Worm (Caenorhabditis elegans) whole organism, young adult: Measurements from ENCODE around the gene let-721.
A peak's percentile ranks its signal among the peaks of the same experiment; 100 is the strongest.

Source experiments
- B0019.2 ChIP-seq: fragments of 200-800 bp; sonication (Bioruptor generic); conservative IDR thresholded peaks from 2 replicates; pipeline ENCODE4 v1.3.6; 2022; ENCODE audit warnings: missing genetic modification reagents, missing genetic modification characterization, missing compliant biosample characterization
- B0261.1 ChIP-seq: sonication (generic microtip); optimal IDR thresholded peaks from 2 replicates; lab custom pipeline; 2016; ENCODE audit warnings: mild to moderate bottlenecking, missing genetic modification characterization, moderate library complexity, missing compliant biosample characterization
- B0336.3 ChIP-seq: fragments of 200-800 bp; sonication (Bioruptor generic); IDR thresholded peaks from 2 replicates; pipeline ENCODE4 v1.3.6; 2022; ENCODE audit warnings: missing genetic modification characterization, missing compliant biosample characterization
- C17E4.6 ChIP-seq: fragments of 200-800 bp; sonication (Bioruptor generic); IDR thresholded peaks from 2 replicates; pipeline ENCODE4 v1.3.6; 2022; ENCODE audit warnings: missing genetic modification reagents, missing genetic modification characterization, missing compliant biosample characterization
- F22D6.2 ChIP-seq: sonication (generic microtip); optimal IDR thresholded peaks from 2 replicates; lab custom pipeline; 2016; ENCODE audit warnings: mild to moderate bottlenecking, missing genetic modification characterization, missing compliant biosample characterization
- F39B2.1 ChIP-seq: fragments of 200-800 bp; sonication (Bioruptor generic); IDR thresholded peaks from 2 replicates; pipeline ENCODE4 v1.3.6; 2022; ENCODE audit warnings: missing genetic modification reagents, missing genetic modification characterization, missing compliant biosample characterization
- F49E8.2 ChIP-seq: sonication (generic microtip); optimal IDR thresholded peaks from 3 replicates; lab custom pipeline; 2017; ENCODE audit warnings: missing genetic modification characterization, mild to moderate bottlenecking, missing compliant biosample characterization, antibody characterized with exemption, moderate library complexity; ENCODE audit not compliant: insufficient read depth
- T26A5.8 ChIP-seq: sonication (generic microtip); optimal IDR thresholded peaks from 2 replicates; lab custom pipeline; 2016; ENCODE audit warnings: missing genetic modification characterization, missing compliant biosample characterization
- Y53F4B.3 ChIP-seq: fragments of 200-800 bp; sonication (Bioruptor generic); IDR thresholded peaks from 2 replicates; pipeline ENCODE4 v1.3.6; 2022; ENCODE audit warnings: missing genetic modification reagents, missing genetic modification characterization, missing compliant biosample characterization
- Y67H2A.10 ChIP-seq: fragments of 200-800 bp; sonication (Bioruptor generic); conservative IDR thresholded peaks from 2 replicates; pipeline ENCODE4 v1.3.6; 2022; ENCODE audit warnings: missing genetic modification reagents, missing genetic modification characterization, missing compliant biosample characterization
- ZK185.1 ChIP-seq: sonication (generic microtip); optimal IDR thresholded peaks from 2 replicates; lab custom pipeline; 2016; ENCODE audit warnings: mild to moderate bottlenecking, missing genetic modification characterization, missing compliant biosample characterization; ENCODE audit not compliant: poor library complexity, severe bottlenecking
- akir-1 ChIP-seq: fragments of 200-800 bp; sonication (Bioruptor generic); optimal IDR thresholded peaks from 2 replicates; lab custom pipeline; 2018; ENCODE audit warnings: mild to moderate bottlenecking, missing genetic modification characterization, moderate library complexity, missing compliant biosample characterization
- ama-1 ChIP-seq, 3 experiments: fragments of 150-350 bp in 1 of 3; sonication (generic microtip) in 2 of 3; optimal IDR thresholded peaks; 2 replicates each; lab custom pipeline; 2014 to 2018; ENCODE audit warnings: missing biosample characterization in 2 of 3, missing genetic modification characterization in 2 of 3, missing genetic modification reagents in 2 of 3
- aptf-3 ChIP-seq: fragments of 200-800 bp; sonication (Bioruptor generic); IDR thresholded peaks from 2 replicates; pipeline ENCODE4 v1.3.6; 2022; ENCODE audit warnings: missing genetic modification characterization, missing compliant biosample characterization
- athp-1 ChIP-seq: sonication (generic microtip); optimal IDR thresholded peaks from 2 replicates; lab custom pipeline; 2017; ENCODE audit warnings: mild to moderate bottlenecking, missing genetic modification characterization, missing compliant biosample characterization
- ccch-3 ChIP-seq: fragments of 200-800 bp; sonication (Bioruptor generic); optimal IDR thresholded peaks from 2 replicates; lab custom pipeline; 2018; ENCODE audit warnings: mild to moderate bottlenecking, missing genetic modification characterization, missing compliant biosample characterization
- cebp-2 ChIP-seq: fragments of 200-800 bp; sonication (Bioruptor generic); IDR thresholded peaks from 2 replicates; pipeline ENCODE4 v1.3.6; 2022; ENCODE audit warnings: missing genetic modification characterization, missing compliant biosample characterization
- ceh-27 ChIP-seq: fragments of 200-800 bp; sonication (Bioruptor generic); optimal IDR thresholded peaks from 2 replicates; lab custom pipeline; 2018; ENCODE audit warnings: mild to moderate bottlenecking, missing genetic modification characterization, moderate library complexity, missing compliant biosample characterization
- chd-7 ChIP-seq: sonication (generic microtip); optimal IDR thresholded peaks from 2 replicates; lab custom pipeline; 2016; ENCODE audit warnings: mild to moderate bottlenecking, missing genetic modification characterization, moderate library complexity, missing compliant biosample characterization
- dox-1 ChIP-seq: fragments of 200-800 bp; sonication (Bioruptor generic); IDR thresholded peaks from 2 replicates; pipeline ENCODE4 v1.3.6; 2022; ENCODE audit warnings: missing genetic modification reagents, missing genetic modification characterization, missing compliant biosample characterization
- egl-18 ChIP-seq: fragments of 200-800 bp; sonication (Bioruptor generic); IDR thresholded peaks from 2 replicates; pipeline ENCODE4 v1.3.6; 2022; ENCODE audit warnings: missing genetic modification reagents, missing genetic modification characterization, missing compliant biosample characterization
- egl-44 ChIP-seq: fragments of 200-800 bp; sonication (Bioruptor generic); IDR thresholded peaks from 2 replicates; pipeline ENCODE4 v1.3.6; 2022; ENCODE audit warnings: missing genetic modification reagents, missing genetic modification characterization, missing compliant biosample characterization
- egrh-3 ChIP-seq: fragments of 200-800 bp; sonication (Bioruptor generic); IDR thresholded peaks from 2 replicates; pipeline ENCODE4 v1.3.6; 2022; ENCODE audit warnings: missing genetic modification reagents, missing genetic modification characterization, missing compliant biosample characterization
- ekl-4 ChIP-seq: fragments of 200-800 bp; sonication (Bioruptor generic); IDR thresholded peaks from 2 replicates; pipeline ENCODE4 v1.3.6; 2022; ENCODE audit warnings: missing genetic modification reagents, missing genetic modification characterization, missing compliant biosample characterization
- ets-4 ChIP-seq: fragments of 200-800 bp; sonication (Bioruptor generic); optimal IDR thresholded peaks from 2 replicates; lab custom pipeline; 2018; ENCODE audit warnings: mild to moderate bottlenecking, missing genetic modification characterization, missing compliant biosample characterization
- hlh-12 ChIP-seq: sonication (generic microtip); optimal IDR thresholded peaks from 2 replicates; lab custom pipeline; 2016; ENCODE audit warnings: missing genetic modification characterization, missing compliant biosample characterization
- hmg-1.2 ChIP-seq: fragments of 200-800 bp; sonication (Bioruptor generic); IDR thresholded peaks from 2 replicates; pipeline ENCODE4 v1.3.6; 2022; ENCODE audit warnings: missing genetic modification reagents, missing genetic modification characterization, missing compliant biosample characterization
- hmg-20 ChIP-seq: fragments of 200-800 bp; sonication (Bioruptor generic); IDR thresholded peaks from 2 replicates; pipeline ENCODE4 v1.3.6; 2022; ENCODE audit warnings: missing genetic modification reagents, missing genetic modification characterization, missing compliant biosample characterization
- hrde-1 ChIP-seq: sonication (generic microtip); optimal IDR thresholded peaks from 2 replicates; lab custom pipeline; 2016; ENCODE audit warnings: missing genetic modification characterization, mild to moderate bottlenecking, missing compliant biosample characterization, moderate library complexity, missing genotype, missing genetic modification reagents, borderline replicate concordance
- lag-1 ChIP-seq: fragments of 200-800 bp; sonication (Bioruptor generic); IDR thresholded peaks from 2 replicates; pipeline ENCODE4 v1.3.6; 2022; ENCODE audit warnings: missing genetic modification reagents, missing genetic modification characterization, missing compliant biosample characterization
- let-607 ChIP-seq, 2 experiments: fragments of 200-800 bp in 1 of 2; sonication (Bioruptor generic) in 1 of 2; sonication (generic microtip) in 1 of 2; optimal IDR thresholded peaks; 2 replicates each; lab custom pipeline; 2016 to 2018; ENCODE audit warnings: mild to moderate bottlenecking in 2 of 2, missing compliant biosample characterization in 2 of 2, missing genetic modification characterization in 2 of 2, moderate library complexity in 2 of 2, missing genotype in 1 of 2
- lin-26 ChIP-seq: fragments of 200-800 bp; sonication (Bioruptor generic); IDR thresholded peaks from 2 replicates; pipeline ENCODE4 v1.3.6; 2022; ENCODE audit warnings: missing genetic modification reagents, missing genetic modification characterization, missing compliant biosample characterization
- lin-35 ChIP-seq, 3 experiments: fragments of 150-350 bp in 2 of 3; sonication (generic microtip) in 1 of 3; optimal IDR thresholded peaks; 2 replicates each; lab custom pipeline; 2014 to 2018; ENCODE audit warnings: missing biosample characterization in 3 of 3, missing genetic modification characterization in 3 of 3, missing genetic modification reagents in 3 of 3
- lir-1 ChIP-seq: fragments of 200-800 bp; sonication (Bioruptor generic); conservative IDR thresholded peaks from 2 replicates; pipeline ENCODE4 v1.3.6; 2022; ENCODE audit warnings: missing genetic modification reagents, missing genetic modification characterization, missing compliant biosample characterization
- nfya-1 ChIP-seq: sonication (generic microtip); optimal IDR thresholded peaks from 2 replicates; lab custom pipeline; 2017; ENCODE audit warnings: antibody characterized with exemption, missing compliant biosample characterization, missing genetic modification characterization, borderline replicate concordance; ENCODE audit not compliant: insufficient read depth
- nhr-80 ChIP-seq: sonication (generic microtip); optimal IDR thresholded peaks from 2 replicates; lab custom pipeline; 2016; ENCODE audit warnings: missing genetic modification characterization, missing compliant biosample characterization
- pha-4 ChIP-seq: fragments of 150-350 bp; sonication (generic microtip); optimal IDR thresholded peaks from 2 replicates; lab custom pipeline; 2014; ENCODE audit warnings: missing biosample characterization, missing genetic modification reagents, missing genetic modification characterization
- repo-1 ChIP-seq: sonication (generic microtip); optimal IDR thresholded peaks from 2 replicates; lab custom pipeline; 2017; ENCODE audit warnings: mild to moderate bottlenecking, missing genetic modification characterization, missing compliant biosample characterization
- snpc-1.3 ChIP-seq: sonication (generic microtip); optimal IDR thresholded peaks from 2 replicates; lab custom pipeline; 2017; ENCODE audit warnings: missing genetic modification characterization, mild to moderate bottlenecking, missing compliant biosample characterization, antibody characterized with exemption, moderate library complexity, missing genotype, missing genetic modification reagents; ENCODE audit not compliant: insufficient read depth
- snpc-3.4 ChIP-seq: sonication (generic microtip); optimal IDR thresholded peaks from 2 replicates; lab custom pipeline; 2017; ENCODE audit warnings: missing genetic modification characterization, mild to moderate bottlenecking, missing compliant biosample characterization, antibody characterized with exemption, moderate library complexity, missing genotype, missing genetic modification reagents
- tbx-9 ChIP-seq: sonication (generic microtip); optimal IDR thresholded peaks from 2 replicates; lab custom pipeline; 2016; ENCODE audit warnings: borderline replicate concordance, missing genetic modification characterization, inconsistent platforms, missing compliant biosample characterization
- unc-130 ChIP-seq: sonication (generic microtip); optimal IDR thresholded peaks from 2 replicates; lab custom pipeline; 2016; ENCODE audit warnings: missing genetic modification reagents, missing genetic modification characterization, missing compliant biosample characterization
- zfh-2 ChIP-seq: fragments of 200-800 bp; sonication (Bioruptor generic); conservative IDR thresholded peaks from 2 replicates; pipeline ENCODE4 v1.3.6; 2022; ENCODE audit warnings: missing genetic modification reagents, missing genetic modification characterization, missing compliant biosample characterization
- ztf-26 ChIP-seq: sonication (generic microtip); optimal IDR thresholded peaks from 2 replicates; lab custom pipeline; 2017; ENCODE audit warnings: missing genetic modification characterization, missing compliant biosample characterization
- ztf-28 ChIP-seq: fragments of 200-800 bp; sonication (Bioruptor generic); IDR thresholded peaks from 2 replicates; pipeline ENCODE4 v1.3.6; 2022; ENCODE audit warnings: missing genetic modification reagents, missing genetic modification characterization, missing compliant biosample characterization

Gene let-721

DNA sequence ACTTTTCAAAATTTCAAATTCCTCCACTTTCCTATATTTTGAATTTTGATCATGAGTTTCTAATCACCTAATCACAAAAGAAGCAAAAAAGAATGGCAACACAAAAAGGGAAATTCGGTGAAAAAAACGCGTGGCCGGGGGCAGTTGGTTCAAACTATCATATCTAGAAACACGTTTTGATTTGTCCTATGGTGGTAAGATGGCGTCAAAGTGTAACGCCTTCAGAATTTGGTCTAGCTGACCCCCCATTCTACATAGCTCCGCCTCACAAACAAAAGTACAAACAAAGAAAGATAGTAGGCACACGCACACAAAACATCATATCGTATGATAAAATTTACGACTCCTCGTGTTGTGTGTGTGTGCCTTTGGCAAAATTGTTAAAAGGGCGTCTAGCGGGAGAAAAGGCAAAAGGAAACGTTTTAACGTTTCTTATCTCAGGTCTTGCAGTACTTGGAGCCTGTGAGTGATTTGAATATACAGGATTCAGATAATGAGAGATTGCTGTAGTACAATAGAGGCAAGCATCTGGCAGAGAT is 24.7 kb downstream of the let-721 start:
- TF ChIP-seq nhr-80 (peak; percentile 72), lin-26 (peak; percentile 46; the same call in 1 of the 2 replicates), hmg-1.2 (GFP tag; lab: Robert Waterston, UW) (peak; percentile 30; the same call in 1 of the 2 replicates), dox-1 (peak; percentile 15; the same call in 1 of the 2 replicates), egrh-3 (GFP tag; lab: Robert Waterston, UW) (no peak), egl-44 (GFP tag; lab: Robert Waterston, UW) (no peak), ztf-28 (no peak), aptf-3 (no peak)

- TF ChIP-seq B0019.2 (no peak), tbx-9 (tag; lab: Kevin White, UChicago) (no peak), lag-1 (no peak), hmg-1.2 (GFP tag; lab: Robert Waterston, UW) (no peak), ama-1 (optimal IDR thresholded peaks at IDR 0.05; lab: Kevin White, UChicago) (peak; percentile 43), ama-1 (GFP tag; optimal IDR thresholded peaks at IDR 0.05; lab: Kevin White, UChicago) (no peak), egl-18 (GFP tag; lab: Robert Waterston, UW) (no peak), lin-35 (GFP tag; optimal IDR thresholded peaks at IDR 0.05; lab: Kevin White, UChicago) (peak in 1 of 3 experiments; percentile 6), lin-26 (no peak), B0336.3 (GFP tag; lab: Robert Waterston, UW) (no peak), egl-44 (GFP tag; lab: Robert Waterston, UW) (no peak), repo-1 (tag; lab: Kevin White, UChicago) (peak; percentile 25), F22D6.2 (tag; lab: Kevin White, UChicago) (no peak), ztf-26 (no peak), B0261.1 (no peak)
Measured at ce11 chrIII:6421473-6421872, 25.2 kb downstream of the let-721 start.

- no peak for TF ChIP-seq hrde-1 (tag; lab: Kevin White, UChicago)
- no peak for TF ChIP-seq nfya-1 (tag; lab: Kevin White, UChicago)
- TF ChIP-seq ccch-3: no peak
- no peak for TF ChIP-seq pha-4 (tag; lab: Kevin White, UChicago)
- no peak for TF ChIP-seq F49E8.2 (tag; lab: Kevin White, UChicago)
- no peak for TF ChIP-seq lir-1 (GFP tag; lab: Robert Waterston, UW)
- TF ChIP-seq Y53F4B.3 (GFP tag; lab: Robert Waterston, UW): no peak
- TF ChIP-seq hlh-12 (tag; lab: Kevin White, UChicago): no peak
- TF ChIP-seq cebp-2 (GFP tag; lab: Robert Waterston, UW): no peak
- TF ChIP-seq T26A5.8 (tag; lab: Kevin White, UChicago): no peak
- TF ChIP-seq let-607 (tag; optimal IDR thresholded peaks at IDR 0.05; lab: Kevin White, UChicago): peak in 1 of 2 experiments; percentile 70
- TF ChIP-seq zfh-2 (GFP tag; lab: Robert Waterston, UW): peak; percentile 97
- TF ChIP-seq F39B2.1 (GFP tag; lab: Robert Waterston, UW): no peak
- TF ChIP-seq snpc-1.3: no peak
- TF ChIP-seq B0261.1: no peak
- TF ChIP-seq ekl-4: peak; percentile 92
- peak; percentile 86 for TF ChIP-seq chd-7 (tag; lab: Kevin White, UChicago)
- TF ChIP-seq hmg-20 (GFP tag; lab: Robert Waterston, UW): peak; percentile 24; the same call in 1 of the 2 replicates
- TF ChIP-seq ets-4 (GFP tag; lab: Kevin White, UChicago): peak; percentile 74
- peak; percentile 69 for TF ChIP-seq ZK185.1 (tag; lab: Kevin White, UChicago)
- no peak for TF ChIP-seq snpc-3.4
- TF ChIP-seq B0336.3 (GFP tag; lab: Robert Waterston, UW): peak; percentile 88
- TF ChIP-seq athp-1 (tag; lab: Kevin White, UChicago): no peak
- no peak for TF ChIP-seq C17E4.6 (GFP tag; lab: Robert Waterston, UW)
- peak; percentile 56 for TF ChIP-seq ceh-27
- TF ChIP-seq Y67H2A.10 (GFP tag; lab: Robert Waterston, UW): no peak
- TF ChIP-seq unc-130 (GFP tag; lab: Kevin White, UChicago): no peak
- no peak for TF ChIP-seq akir-1 (GFP tag; lab: Kevin White, UChicago)
Measured at ce11 chrIII:6420995-6421404, 25.7 kb downstream of the let-721 start.
